Fruit fly (Drosophila melanogaster) whole organism, embryonic: ENCODE data around the gene Pdhb.

Source experiments
- Atf6 ChIP-seq: fragments of 200-800 bp; sonication (Bioruptor generic); IDR thresholded peaks from 2 replicates; pipeline ENCODE4 v1.3.6; 2022; ENCODE audit warnings: missing biosample characterization, missing genetic modification characterization
- B-H1 ChIP-seq: fragments of 200-800 bp; sonication (Bioruptor generic); IDR thresholded peaks from 3 replicates; pipeline ENCODE4 v1.3.6; 2022; ENCODE audit warnings: missing biosample characterization, missing genetic modification characterization
- Bgb ChIP-seq: fragments of 200-800 bp; sonication (Bioruptor generic); IDR thresholded peaks from 2 replicates; pipeline ENCODE4 v1.3.6; 2022; ENCODE audit warnings: missing biosample characterization, missing genetic modification characterization; ENCODE audit not compliant: partially characterized antibody
- CG10431 ChIP-seq: fragments of 200-800 bp; sonication (Bioruptor generic); optimal IDR thresholded peaks from 3 replicates; lab custom pipeline; 2018; ENCODE audit warnings: missing biosample characterization, mild to moderate bottlenecking, missing genetic modification characterization
- CG10565 ChIP-seq: fragments of 200-800 bp; sonication (Bioruptor generic); optimal IDR thresholded peaks from 3 replicates; lab custom pipeline; 2016; ENCODE audit warnings: missing biosample characterization, mild to moderate bottlenecking, missing genetic modification characterization
- CG11695 ChIP-seq: fragments of 200-800 bp; sonication (Bioruptor generic); IDR thresholded peaks from 3 replicates; pipeline ENCODE4 v1.3.6; 2022; ENCODE audit warnings: missing biosample characterization, missing genetic modification characterization
- CG12104 ChIP-seq: fragments of 200-800 bp; sonication (Bioruptor generic); optimal IDR thresholded peaks from 3 replicates; lab custom pipeline; 2016; ENCODE audit warnings: missing biosample characterization, missing genetic modification characterization
- CG13296 ChIP-seq: fragments of 200-800 bp; sonication (Bioruptor generic); optimal IDR thresholded peaks from 3 replicates; lab custom pipeline; 2018; ENCODE audit warnings: missing biosample characterization, mild to moderate bottlenecking, missing genetic modification characterization
- CG13624 ChIP-seq: fragments of 200-800 bp; sonication (Bioruptor generic); optimal IDR thresholded peaks from 2 replicates; lab custom pipeline; 2016; ENCODE audit warnings: missing biosample characterization, missing genetic modification characterization
- CG17361 ChIP-seq: fragments of 200-800 bp; sonication (Bioruptor generic); IDR thresholded peaks from 3 replicates; pipeline ENCODE4 v1.3.6; 2022; ENCODE audit warnings: missing biosample characterization, missing genetic modification characterization
- CG17829 ChIP-seq: fragments of 200-800 bp; optimal IDR thresholded peaks from 2 replicates; lab custom pipeline; 2019; ENCODE audit warnings: missing biosample characterization, mild to moderate bottlenecking, missing genetic modification characterization, moderate library complexity
- CG18011 ChIP-seq: fragments of 200-800 bp; sonication (Bioruptor generic); optimal IDR thresholded peaks from 2 replicates; lab custom pipeline; 2017; ENCODE audit warnings: missing biosample characterization, missing genetic modification characterization, mild to moderate bottlenecking, moderate library complexity, missing genotype
- CG2120 ChIP-seq: fragments of 200-800 bp; sonication (Bioruptor generic); optimal IDR thresholded peaks from 3 replicates; lab custom pipeline; 2016; ENCODE audit warnings: missing biosample characterization, missing genetic modification characterization
- CG2199 ChIP-seq: fragments of 200-800 bp; sonication (Bioruptor generic); IDR thresholded peaks from 3 replicates; pipeline ENCODE4 v1.3.6; 2022; ENCODE audit warnings: missing biosample characterization, missing genetic modification characterization
- CG6272 ChIP-seq: fragments of 200-800 bp; sonication (Bioruptor generic); IDR thresholded peaks from 2 replicates; pipeline ENCODE4 v1.3.6; 2022; ENCODE audit warnings: missing biosample characterization, missing genetic modification characterization
- CG7556 ChIP-seq: fragments of 200-800 bp; sonication (Bioruptor generic); optimal IDR thresholded peaks from 2 replicates; lab custom pipeline; 2017; ENCODE audit warnings: missing biosample characterization, mild to moderate bottlenecking, missing genetic modification characterization
- CG7963 ChIP-seq: fragments of 200-800 bp; sonication (Bioruptor generic); IDR thresholded peaks from 3 replicates; pipeline ENCODE4 v1.3.6; 2022; ENCODE audit warnings: missing biosample characterization, missing genetic modification characterization; ENCODE audit not compliant: partially characterized antibody
- CkIIα-i1 ChIP-seq: fragments of 200-800 bp; sonication (Bioruptor generic); IDR thresholded peaks from 2 replicates; pipeline ENCODE4 v1.3.6; 2022; ENCODE audit warnings: missing biosample characterization, missing genetic modification characterization
- E2f2 ChIP-seq: fragments of 200-800 bp; sonication (Bioruptor generic); IDR thresholded peaks from 2 replicates; pipeline ENCODE4 v1.3.6; 2022; ENCODE audit warnings: missing biosample characterization, missing genetic modification characterization
- Hsf ChIP-seq: fragments of 200-800 bp; sonication (Bioruptor generic); optimal IDR thresholded peaks from 3 replicates; lab custom pipeline; 2016; ENCODE audit warnings: missing biosample characterization, missing genetic modification characterization
- Lpt ChIP-seq: fragments of >200 bp; optimal IDR thresholded peaks from 2 replicates; lab custom pipeline; 2018; ENCODE audit warnings: missing biosample characterization, missing genetic modification characterization
- Meics ChIP-seq: fragments of 200-800 bp; sonication (Bioruptor generic); optimal IDR thresholded peaks from 2 replicates; lab custom pipeline; 2017; ENCODE audit warnings: missing biosample characterization, mild to moderate bottlenecking, missing genetic modification characterization
- Poxn ChIP-seq: fragments of 200-800 bp; sonication (Bioruptor generic); IDR thresholded peaks from 2 replicates; pipeline ENCODE4 v1.3.6; 2022; ENCODE audit warnings: missing biosample characterization, missing genetic modification characterization
- Rfx ChIP-seq: fragments of 200-800 bp; sonication (Bioruptor generic); IDR thresholded peaks from 2 replicates; pipeline ENCODE4 v1.3.6; 2022; ENCODE audit warnings: missing biosample characterization, missing genetic modification characterization
- dmrt11E ChIP-seq: fragments of 200-800 bp; sonication (Bioruptor generic); optimal IDR thresholded peaks from 3 replicates; lab custom pipeline; 2018; ENCODE audit warnings: missing biosample characterization, mild to moderate bottlenecking, missing genetic modification characterization, moderate library complexity
- exex ChIP-seq: fragments of 200-800 bp; sonication (Bioruptor generic); optimal IDR thresholded peaks from 4 replicates; lab custom pipeline; 2018; ENCODE audit warnings: missing biosample characterization, mild to moderate bottlenecking, missing genetic modification characterization, moderate library complexity
- fd102C ChIP-seq: fragments of 200-800 bp; sonication (Bioruptor generic); optimal IDR thresholded peaks from 2 replicates; lab custom pipeline; 2018; ENCODE audit warnings: missing biosample characterization, mild to moderate bottlenecking, missing genetic modification characterization, moderate library complexity
- gt ChIP-seq: fragments of 200-800 bp; sonication (Bioruptor generic); IDR thresholded peaks from 2 replicates; pipeline ENCODE4 v1.3.6; 2022; ENCODE audit warnings: missing biosample characterization, missing genetic modification characterization
- her ChIP-seq: fragments of 200-800 bp; sonication (Bioruptor generic); optimal IDR thresholded peaks from 2 replicates; lab custom pipeline; 2016; ENCODE audit warnings: missing biosample characterization, missing genetic modification characterization
- hkb ChIP-seq, 2 experiments: fragments of 200-800 bp in 1 of 2; fragments of >200 bp in 1 of 2; sonication (Bioruptor generic) in 1 of 2; IDR thresholded peaks in 1 of 2; optimal IDR thresholded peaks in 1 of 2; 2 replicates each; pipeline versions ENCODE4 v1.3.6 to Lab custom; 2017 to 2022; ENCODE audit warnings: missing biosample characterization in 1 of 2, missing genetic modification characterization in 1 of 2
- knrl ChIP-seq: fragments of 200-800 bp; sonication (Bioruptor generic); IDR thresholded peaks from 3 replicates; pipeline ENCODE4 v1.3.6; 2022; ENCODE audit warnings: missing biosample characterization, missing genetic modification characterization; ENCODE audit not compliant: partially characterized antibody
- lmd ChIP-seq: fragments of 200-800 bp; sonication (Bioruptor generic); IDR thresholded peaks from 2 replicates; pipeline ENCODE4 v1.3.6; 2022; ENCODE audit warnings: missing biosample characterization, missing genetic modification characterization
- maf-S ChIP-seq: fragments of 200-800 bp; sonication (Bioruptor generic); optimal IDR thresholded peaks from 2 replicates; lab custom pipeline; 2016; ENCODE audit warnings: missing biosample characterization, missing genetic modification characterization
- mld ChIP-seq: fragments of 200-800 bp; sonication (Bioruptor generic); IDR thresholded peaks from 3 replicates; pipeline ENCODE4 v1.3.6; 2022; ENCODE audit warnings: missing biosample characterization, missing genetic modification characterization; ENCODE audit not compliant: partially characterized antibody
- pnt ChIP-seq: fragments of 200-800 bp; sonication (Bioruptor generic); optimal IDR thresholded peaks from 3 replicates; lab custom pipeline; 2016; ENCODE audit warnings: missing biosample characterization, missing genetic modification characterization
- rib ChIP-seq: fragments of 200-800 bp; sonication (Bioruptor generic); IDR thresholded peaks from 2 replicates; pipeline ENCODE4 v1.3.6; 2022; ENCODE audit warnings: missing biosample characterization, missing genetic modification characterization
- sens ChIP-seq: fragments of 200-800 bp; sonication (Bioruptor generic); peaks from one replicate; lab custom pipeline; 2016; ENCODE audit warnings: missing biosample characterization, missing genetic modification characterization
- sima ChIP-seq: fragments of 200-800 bp; sonication (Bioruptor generic); optimal IDR thresholded peaks from 2 replicates; lab custom pipeline; 2016; ENCODE audit warnings: missing biosample characterization, missing genetic modification characterization
- slbo ChIP-seq: fragments of 200-800 bp; sonication (Bioruptor generic); IDR thresholded peaks from 2 replicates; pipeline ENCODE4 v1.3.6; 2022; ENCODE audit warnings: missing biosample characterization, missing genetic modification characterization
- tin ChIP-seq: fragments of 200-800 bp; sonication (Bioruptor generic); optimal IDR thresholded peaks from 3 replicates; lab custom pipeline; 2016; ENCODE audit warnings: missing biosample characterization, missing genetic modification characterization
- tio ChIP-seq: fragments of 200-800 bp; sonication (Bioruptor generic); optimal IDR thresholded peaks from 2 replicates; lab custom pipeline; 2017; ENCODE audit warnings: missing biosample characterization, missing genetic modification characterization, inconsistent platforms
- tna ChIP-seq: fragments of 200-800 bp; sonication (Bioruptor generic); IDR thresholded peaks from 2 replicates; pipeline ENCODE4 v1.3.6; 2022; ENCODE audit warnings: missing biosample characterization, missing genetic modification characterization; ENCODE audit not compliant: partially characterized antibody
- wek ChIP-seq: fragments of 200-800 bp; sonication (Bioruptor generic); optimal IDR thresholded peaks from 3 replicates; lab custom pipeline; 2018; ENCODE audit warnings: missing biosample characterization, mild to moderate bottlenecking, missing genetic modification characterization, moderate library complexity

Pdhb gene

DNA sequence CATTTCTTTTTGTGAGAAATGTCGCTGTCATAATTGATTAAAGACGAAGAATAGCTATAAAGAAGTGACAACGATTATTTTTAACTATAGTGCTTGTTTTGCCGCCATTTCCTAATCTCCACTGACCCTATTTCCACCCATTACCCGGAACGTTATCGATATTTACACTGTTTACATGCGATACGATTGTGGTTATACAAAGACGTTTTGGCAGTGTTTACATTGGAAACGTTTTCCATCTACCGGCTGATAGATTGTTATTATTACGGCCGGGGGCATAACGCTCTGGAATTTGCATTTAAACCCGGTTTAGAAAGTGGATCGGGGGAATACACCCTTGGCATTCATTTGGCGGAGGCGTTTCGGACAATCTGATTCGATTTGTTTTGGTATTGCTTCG lies 46.6 kb upstream of the Pdhb start (continued):
- TF ChIP-seq Atf6 (GFP tag; lab: Robert Waterston, UW) (peak; percentile 17; the same call in 1 of the 2 replicates), E2f2 (GFP tag; lab: Robert Waterston, UW) (no peak), Lpt (GFP tag; lab: Kevin White, UChicago) (no peak), mld (GFP tag; lab: Robert Waterston, UW) (no peak), CkIIα-i1 (GFP tag; lab: Robert Waterston, UW) (no peak), lmd (GFP tag; lab: Robert Waterston, UW) (no peak), CG6272 (GFP tag; lab: Robert Waterston, UW) (no peak), CG7963 (GFP tag; lab: Robert Waterston, UW) (no peak), her (GFP tag; lab: Kevin White, UChicago) (no peak), maf-S (GFP tag; lab: Kevin White, UChicago) (no peak), exex (tag; lab: Kevin White, UChicago) (peak; percentile 24), rib (GFP tag; lab: Robert Waterston, UW) (no peak), CG10431 (GFP tag; lab: Kevin White, UChicago) (no peak), knrl (GFP tag; lab: Robert Waterston, UW) (no peak), gt (no peak), tna (no peak), tio (GFP tag; lab: Kevin White, UChicago) (no peak), dmrt11E (tag; lab: Kevin White, UChicago) (no peak), CG2120 (GFP tag; lab: Kevin White, UChicago) (no peak), fd102C (peak; percentile 32), wek (GFP tag; lab: Kevin White, UChicago) (peak; percentile 61), CG11695 (GFP tag; lab: Robert Waterston, UW) (no peak), CG10565 (GFP tag; lab: Kevin White, UChicago) (no peak), Bgb (no peak), slbo (GFP tag; lab: Robert Waterston, UW) (no peak), CG18011 (GFP tag; lab: Kevin White, UChicago) (no peak), Hsf (GFP tag; lab: Kevin White, UChicago) (no peak), CG7556 (no peak), CG2199 (GFP tag; lab: Robert Waterston, UW) (0 out of 3 replicates have a peak, but pooled peaks have one; percentile 14), CG12104 (no peak), hkb (optimal IDR thresholded peaks at IDR 0.05; lab: Kevin White, UChicago) (no peak), hkb (GFP tag; IDR thresholded peaks at IDR 0.05; lab: Robert Waterston, UW) (0 out of 2 replicates have a peak, but pooled peaks have one; percentile 23), Meics (no peak), CG13624 (GFP tag; lab: Kevin White, UChicago) (no peak), CG13296 (GFP tag; lab: Kevin White, UChicago) (peak; percentile 15), sima (GFP tag; lab: Kevin White, UChicago) (no peak), tin (GFP tag; lab: Kevin White, UChicago) (no peak), B-H1 (GFP tag; lab: Robert Waterston, UW) (no peak), Rfx (GFP tag; lab: Robert Waterston, UW) (no peak), CG17361 (GFP tag; lab: Robert Waterston, UW) (no peak)

DNA sequence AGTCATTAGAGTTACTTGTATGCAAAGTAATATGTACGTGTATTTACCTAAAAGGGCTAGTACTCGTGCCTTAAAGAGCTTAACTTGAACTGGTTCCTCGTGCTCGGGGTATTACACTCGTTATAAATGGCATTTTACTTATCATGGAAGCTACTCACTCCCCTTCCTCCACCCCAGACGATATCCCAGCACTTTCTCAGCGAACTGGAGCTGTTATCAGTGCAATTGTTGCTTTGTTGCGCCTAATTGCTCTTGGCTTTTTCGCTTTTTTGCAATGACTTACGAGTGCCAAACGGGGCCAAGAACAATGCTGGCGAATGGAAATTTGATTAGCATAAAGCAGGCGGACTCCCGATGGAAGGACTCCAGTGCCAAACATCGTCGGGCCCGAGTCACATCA lies 45.8 kb upstream of the Pdhb start:
- TF ChIP-seq Poxn (GFP tag; lab: Robert Waterston, UW) (no peak), CG17829 (tag; lab: Kevin White, UChicago) (no peak), sens (GFP tag; lab: Kevin White, UChicago) (peak; percentile 39), wek (GFP tag; lab: Kevin White, UChicago) (no peak), pnt (no peak)
